Worm (Caenorhabditis elegans) whole organism, dauer: ENCODE results near the gene srw-124.
"Not testable (repeated sequence)": the region's sequence is repeated elsewhere in the genome, so short reads cannot be mapped to it uniquely, and the experiment has no call there.

Experiments
- unc-62 ChIP-seq: sonication (generic microtip); optimal IDR thresholded peaks from 2 replicates; lab custom pipeline; 2017; ENCODE audit warnings: missing biosample characterization, missing genetic modification reagents, missing genetic modification characterization

Gene srw-124

ce11 chrV:2971307-2971999 lies 4.9 kb upstream of the srw-124 start, which contains the start of gene srw-129:
TSS of gene srw-129 (plus strand) at chrV:2971949.
- no peak for TF ChIP-seq unc-62

- not testable (repeated sequence) for TF ChIP-seq unc-62
These were observed 1.1 kb upstream of the srw-124 start, which contains the start of gene srw-123 for ce11 chrV:2975285-2975684. TSS of gene srw-123 (minus strand) at chrV:2975385.

DNA sequence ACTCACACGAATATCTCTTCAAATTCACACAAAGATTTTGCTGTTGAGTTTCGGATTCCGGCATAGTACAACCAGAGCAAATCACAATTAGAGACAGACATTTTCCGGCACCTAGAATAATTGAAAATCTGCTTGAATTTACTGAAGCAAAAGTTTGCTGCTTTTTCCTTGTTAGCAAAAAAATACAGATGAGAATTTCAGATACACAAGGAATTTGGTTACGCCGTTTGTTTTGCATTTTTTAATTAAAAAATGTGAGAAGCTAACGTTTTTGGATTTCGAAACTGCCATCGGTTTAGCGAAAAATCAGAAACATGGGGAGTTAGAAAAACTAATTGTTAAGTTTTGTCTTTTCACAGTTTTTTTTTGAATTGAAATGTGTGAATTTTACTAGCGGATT lies 3.6 kb downstream of the srw-124 start, which contains the start of gene srw-118:
Gene srw-118, minus strand, starts transcription at position 101 of the 400 bp plus-strand sequence.
- no peak for TF ChIP-seq unc-62

DNA sequence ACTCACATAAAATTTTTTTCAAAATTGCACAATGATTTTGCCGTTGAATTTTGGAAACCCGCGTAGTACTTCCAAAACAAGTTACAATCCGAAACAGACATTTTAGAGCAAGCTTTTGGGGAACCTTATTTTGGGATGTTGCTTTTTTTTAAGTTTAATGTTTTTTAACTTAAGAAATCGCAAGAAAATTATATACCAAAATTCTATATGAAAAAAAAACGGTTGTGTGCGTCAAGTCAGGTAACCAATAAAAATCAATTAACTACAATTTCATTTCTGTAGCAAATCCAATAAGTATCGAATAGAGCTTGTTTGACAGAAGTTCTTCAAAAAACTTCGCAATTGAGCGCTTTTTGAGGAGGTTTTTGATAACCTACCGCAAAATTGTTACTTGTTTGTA lies 7.0 kb downstream of the srw-124 start, which contains the start of gene srw-117:
Gene srw-117, minus strand, starts transcription at position 101 of the 400 bp plus-strand sequence.
- TF ChIP-seq unc-62, result no peak

DNA sequence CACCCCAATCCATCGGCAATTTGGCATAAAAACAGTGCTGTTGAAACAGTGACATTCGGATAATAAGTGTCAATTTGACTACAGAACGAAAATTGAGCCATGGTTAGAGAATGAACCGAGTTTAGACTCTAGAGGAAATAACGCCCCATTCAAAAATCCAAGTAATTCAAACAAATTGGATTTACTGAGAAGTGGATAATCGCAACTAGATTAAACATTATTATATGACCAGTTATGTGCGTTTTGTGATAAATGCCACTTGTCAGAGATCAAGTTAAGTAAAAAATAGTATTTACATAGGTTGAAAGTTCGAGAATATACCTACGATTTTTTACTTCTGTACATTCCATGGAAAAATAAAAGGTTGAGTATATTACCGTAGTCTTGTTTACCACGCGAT lies 8.9 kb downstream of the srw-124 start, which contains the start of gene srw-139:
Gene srw-139, minus strand, starts transcription at position 101 of the 400 bp plus-strand sequence.
- no peak for TF ChIP-seq unc-62

DNA sequence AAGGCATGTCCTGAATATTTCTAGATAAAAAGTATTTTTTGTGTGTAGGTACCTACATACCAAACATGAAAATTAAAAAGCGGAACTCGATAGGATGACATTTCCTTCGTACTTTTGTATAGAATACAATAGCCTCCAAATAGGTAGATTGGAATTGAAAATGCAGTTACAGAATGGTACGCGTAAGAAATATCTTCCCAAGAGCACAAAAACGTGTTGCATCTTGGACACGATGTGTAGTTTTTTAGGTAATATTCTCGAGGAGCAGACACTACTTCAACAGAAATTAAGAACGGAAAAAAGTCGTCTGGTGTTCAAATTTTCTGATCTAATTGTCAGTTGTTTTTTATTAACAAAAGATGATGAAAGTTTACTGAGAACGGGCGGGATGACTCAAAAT lies 11.0 kb downstream of the srw-124 start, which contains the start of gene srh-85:
Gene srh-85, minus strand, starts transcription at position 101 of the 400 bp plus-strand sequence.
- TF ChIP-seq unc-62, result no peak

- no peak for TF ChIP-seq unc-62
These were observed 15.1 kb downstream of the srw-124 start, which contains the start of gene srw-121 for ce11 chrV:2991485-2991884. TSS of gene srw-121 (minus strand) at chrV:2991585.

ce11 chrV:2992060-2992459 lies 15.7 kb downstream of the srw-124 start:
- TF ChIP-seq unc-62, result no peak

DNA sequence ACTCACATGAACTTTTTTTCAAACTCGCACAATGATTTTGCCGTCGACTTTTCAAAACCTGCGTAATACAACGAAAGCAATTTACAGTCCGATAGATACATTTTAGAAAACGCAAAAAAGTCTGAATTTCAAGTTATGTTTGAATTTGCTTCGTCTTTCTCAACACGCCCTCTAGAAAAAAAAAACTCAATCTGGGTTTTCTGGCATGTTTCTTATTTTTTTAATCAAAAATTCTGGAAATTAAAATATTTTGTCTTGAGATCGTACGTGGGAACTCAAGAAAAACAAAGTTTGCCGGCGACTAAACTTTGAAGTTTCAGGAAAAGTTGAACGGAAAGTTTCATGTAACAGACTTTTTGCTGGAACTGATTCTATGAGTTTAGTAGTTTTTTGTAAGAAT lies 17.4 kb downstream of the srw-124 start, which contains the start of gene srw-115:
Gene srw-115, minus strand, starts transcription at position 101 of the 400 bp plus-strand sequence.
- no peak for TF ChIP-seq unc-62

- no peak for TF ChIP-seq unc-62
These were observed 19.7 kb downstream of the srw-124 start, which contains the start of gene srw-120 for ce11 chrV:2996105-2996504. TSS of gene srw-120 (minus strand) at chrV:2996205.

ce11 chrV:2999736-3000135 lies 23.3 kb downstream of the srw-124 start, which contains the start of gene srw-119:
TSS of gene srw-119 (minus strand) at chrV:2999836.
- no peak for TF ChIP-seq unc-62

DNA sequence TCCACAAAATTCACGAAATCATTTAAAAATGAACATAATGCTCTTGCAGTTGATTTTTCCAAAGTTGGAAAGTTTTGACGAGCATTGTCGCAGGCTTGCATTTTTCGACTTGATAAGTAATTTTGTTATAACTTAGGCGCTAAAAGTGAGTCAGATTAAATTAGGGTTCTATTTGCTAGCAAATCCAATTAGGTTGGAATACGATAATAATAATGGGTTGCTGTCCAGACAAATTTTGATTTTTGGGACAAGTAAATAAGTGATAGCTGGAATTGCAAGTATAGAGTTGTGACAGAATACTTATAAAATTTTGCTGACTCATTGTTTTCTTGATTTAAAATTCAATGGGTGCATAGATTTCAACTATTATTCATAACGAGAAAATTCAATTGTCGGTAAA lies 29.6 kb downstream of the srw-124 start, which contains the start of gene srw-112:
Gene srw-112, minus strand, starts transcription at position 101 of the 400 bp plus-strand sequence.
- TF ChIP-seq unc-62, result no peak

DNA sequence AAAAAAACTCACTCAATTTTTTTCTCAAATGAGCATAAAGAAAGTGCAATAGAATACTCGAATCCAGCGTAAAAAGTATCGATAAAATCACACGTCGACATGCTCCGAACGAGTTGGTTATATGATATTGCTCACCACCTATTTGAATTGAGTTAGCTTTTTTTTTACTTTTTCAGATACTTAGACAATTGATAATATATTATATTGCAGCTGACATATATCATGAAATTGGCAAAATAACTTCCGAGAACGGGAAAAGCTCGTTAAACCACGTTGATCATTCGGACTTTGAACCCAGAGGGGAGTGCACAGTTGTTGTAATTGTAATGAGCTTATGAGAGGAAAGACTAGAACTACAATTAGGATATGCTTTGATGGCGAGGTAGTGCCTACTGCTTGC lies 34.1 kb downstream of the srw-124 start, which contains the start of gene srw-136:
Gene srw-136, minus strand, starts transcription at position 101 of the 400 bp plus-strand sequence.
- no peak for TF ChIP-seq unc-62

DNA sequence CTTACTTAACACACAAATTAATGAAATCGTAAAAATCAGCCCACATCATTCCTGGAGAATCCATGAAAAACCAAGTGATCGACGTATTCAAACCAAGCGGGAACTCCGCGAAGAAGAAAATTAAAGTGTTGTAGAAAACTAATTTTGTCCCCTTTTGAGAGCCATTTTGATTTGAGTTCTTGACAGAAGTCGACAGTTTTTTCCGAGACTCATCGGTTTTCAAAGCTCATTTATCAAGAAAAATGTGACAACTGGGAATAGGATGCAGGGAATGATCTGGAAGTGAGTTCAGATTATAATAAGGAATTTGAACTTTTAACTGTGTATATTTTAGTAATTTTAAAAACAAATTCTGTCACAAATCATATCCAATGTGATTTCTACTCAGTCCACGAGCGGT lies 35.0 kb downstream of the srw-124 start, which contains the start of gene srw-135:
Gene srw-135, minus strand, starts transcription at position 101 of the 400 bp plus-strand sequence.
- no peak for TF ChIP-seq unc-62

DNA sequence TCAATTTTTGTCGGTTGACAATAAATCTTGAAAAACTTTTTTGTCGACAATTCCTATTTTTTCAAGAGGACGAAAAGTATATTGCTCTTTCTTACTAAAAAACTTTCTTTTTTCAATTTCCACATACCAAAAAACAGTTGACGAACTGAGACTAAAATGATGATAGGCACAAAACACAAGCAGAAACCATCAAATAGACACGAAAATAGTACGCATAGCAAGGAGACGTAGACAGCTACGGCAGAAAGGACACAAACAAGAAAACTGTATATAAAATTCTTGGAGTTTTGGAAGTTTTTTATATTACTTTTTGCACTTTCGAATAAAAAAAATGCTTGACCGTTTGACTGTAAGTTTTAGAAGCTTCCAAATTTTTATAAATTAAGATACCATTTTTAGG lies 37.8 kb downstream of the srw-124 start, which contains the start of gene K12D9.1:
Gene K12D9.1, plus strand, starts transcription at position 301 of the 400 bp plus-strand sequence.
- no peak for TF ChIP-seq unc-62

DNA sequence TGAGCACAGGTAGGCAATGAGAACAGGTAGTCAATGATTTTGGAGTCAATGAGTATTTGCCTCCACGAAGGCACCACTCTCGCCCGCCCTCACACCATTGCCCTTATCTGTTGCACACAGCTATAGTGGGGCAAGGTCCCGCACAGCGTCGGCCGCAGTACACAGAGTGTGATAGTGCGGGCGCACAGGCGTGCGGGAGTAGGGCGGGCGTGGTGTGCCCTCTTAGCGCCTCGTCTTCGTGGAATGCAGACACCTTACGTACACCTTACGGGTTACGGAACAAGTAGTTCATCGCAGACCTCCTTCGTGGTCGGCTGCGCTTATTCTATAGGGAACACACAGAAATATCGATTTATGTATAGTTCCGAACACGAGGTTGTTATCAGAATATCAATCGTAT lies 41.5 kb downstream of the srw-124 start:
- no peak for TF ChIP-seq unc-62

DNA sequence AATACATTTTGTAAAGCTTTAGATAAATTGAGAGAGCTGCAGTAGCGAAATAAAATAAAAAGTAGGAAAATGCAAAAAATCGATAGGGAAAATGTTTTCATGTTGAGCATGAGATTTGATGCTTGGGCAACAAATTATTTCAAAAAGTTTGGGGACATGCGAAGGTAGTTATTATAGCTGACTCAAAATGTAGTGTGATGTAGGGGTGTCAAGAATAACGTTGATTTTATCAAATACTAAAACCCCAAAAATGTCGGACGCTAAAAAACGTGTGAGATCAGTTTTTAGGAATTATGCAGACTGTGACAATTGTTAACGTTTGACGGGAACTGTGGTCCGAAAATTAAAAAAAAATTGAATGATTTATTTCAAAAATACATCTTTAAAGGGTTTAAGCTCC lies 44.9 kb downstream of the srw-124 start, which contains the start of gene irld-12:
Gene irld-12, minus strand, starts transcription at position 101 of the 400 bp plus-strand sequence.
- TF ChIP-seq unc-62, result no peak
